Fruit fly (Drosophila melanogaster): ENCODE results near the gene fbp.

DNA sequence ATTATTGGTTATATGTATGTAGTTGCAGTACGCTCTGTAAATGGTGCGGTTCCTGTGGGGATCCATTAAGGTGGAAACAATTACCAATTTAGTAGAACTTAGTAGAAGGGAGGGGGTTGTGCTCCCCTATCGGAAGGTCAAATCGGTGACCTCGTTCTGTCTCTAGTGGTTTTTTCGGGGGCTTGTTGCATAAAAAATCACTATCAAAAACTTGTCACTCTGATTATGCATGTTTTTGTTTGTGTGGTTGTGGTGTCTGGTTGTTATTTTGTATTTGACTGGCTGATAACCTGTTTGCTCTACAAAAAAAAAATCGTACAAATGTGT lies 527 bp downstream of the fbp start:
- TF ChIP-seq CG8478 (optimal IDR thresholded peaks at IDR 0.05), result no peak
- TF ChIP-seq CTCF (optimal IDR thresholded peaks at IDR 0.05), result no peak
